Worm (Caenorhabditis elegans): ENCODE results near the gene mix-1.

ce11 chrII:10819928-10820423 is 4.1 kb upstream of the mix-1 start, which contains the start of gene R06F6.8:
- no peak for TF ChIP-seq him-1 (tag; optimal IDR thresholded peaks at IDR 0.05)
- TF ChIP-seq W03F9.2 (tag; optimal IDR thresholded peaks at IDR 0.05) = no peak

Data from whole organism, L4/young adult.